Fruit fly (Drosophila melanogaster) Kc167 (cell line): Measurements from ENCODE around the gene CG43439.

ENCODE experiments used
- Sin3A ChIP-seq: fragments of >200 bp; optimal IDR thresholded peaks from 2 replicates; lab custom pipeline; 2018; ENCODE audit warnings: missing external identifiers
- h ChIP-seq: fragments of >200 bp; optimal IDR thresholded peaks from 3 replicates; lab custom pipeline; 2018; ENCODE audit warnings: missing external identifiers
- psq ChIP-seq: fragments of >200 bp; optimal IDR thresholded peaks from 2 replicates; lab custom pipeline; 2017; ENCODE audit warnings: missing external identifiers

DNA sequence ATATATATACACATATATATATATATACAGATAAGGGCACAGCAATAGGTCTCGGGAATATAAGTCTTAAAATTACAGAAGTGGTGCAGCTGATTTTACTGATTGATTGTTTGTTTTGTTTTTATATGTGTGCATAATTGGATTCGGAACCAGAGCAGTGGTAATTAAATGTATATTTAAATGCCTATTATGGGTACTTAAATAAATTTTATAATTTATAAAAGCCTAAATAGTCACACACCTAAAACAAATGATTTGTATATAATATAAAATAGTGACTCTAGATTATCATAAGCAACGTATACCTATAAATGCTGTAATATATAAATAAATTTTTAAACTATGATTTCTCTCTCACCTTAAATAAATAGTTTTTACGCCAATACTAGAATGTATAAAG lies 25.0 kb upstream of the CG43439 start:
- TF ChIP-seq psq (lab: Kevin White, UChicago) (no peak), h (lab: Kevin White, UChicago) (no peak), Sin3A (lab: Kevin White, UChicago) (no peak)
